Fruit fly (Drosophila melanogaster) whole organism, embryonic: ENCODE measurements around the gene ABCB7.

ENCODE experiments used
- Bgb ChIP-seq: fragments of 200-800 bp; sonication (Bioruptor generic); IDR thresholded peaks from 2 replicates; pipeline ENCODE4 v1.3.6; 2022; ENCODE audit warnings: missing biosample characterization, missing genetic modification characterization; ENCODE audit not compliant: partially characterized antibody
- Bteb2 ChIP-seq: fragments of 200-800 bp; sonication (Bioruptor generic); optimal IDR thresholded peaks from 2 replicates; lab custom pipeline; 2016; ENCODE audit warnings: missing biosample characterization, missing genetic modification characterization
- CG11398 ChIP-seq: fragments of 200-800 bp; sonication (Bioruptor generic); optimal IDR thresholded peaks from 2 replicates; lab custom pipeline; 2016; ENCODE audit warnings: missing biosample characterization, missing genetic modification characterization
- CG11696 ChIP-seq: fragments of 200-800 bp; sonication (Bioruptor generic); IDR thresholded peaks from 2 replicates; pipeline ENCODE4 v1.3.6; 2022; ENCODE audit warnings: missing biosample characterization, missing genetic modification characterization
- CG12104 ChIP-seq: fragments of 200-800 bp; sonication (Bioruptor generic); optimal IDR thresholded peaks from 3 replicates; lab custom pipeline; 2016; ENCODE audit warnings: missing biosample characterization, missing genetic modification characterization
- CG12155 ChIP-seq: fragments of 200-800 bp; sonication (Bioruptor generic); optimal IDR thresholded peaks from 3 replicates; lab custom pipeline; 2016; ENCODE audit warnings: missing biosample characterization, missing genetic modification characterization
- CG12299 ChIP-seq: fragments of 200-800 bp; sonication (Bioruptor generic); optimal IDR thresholded peaks from 2 replicates; lab custom pipeline; 2018; ENCODE audit warnings: missing biosample characterization, mild to moderate bottlenecking, missing genetic modification characterization
- CG12391 ChIP-seq: fragments of 200-800 bp; sonication (Bioruptor generic); optimal IDR thresholded peaks from 3 replicates; lab custom pipeline; 2018; ENCODE audit warnings: missing biosample characterization, mild to moderate bottlenecking, missing genetic modification characterization, moderate library complexity
- CG12744 ChIP-seq: fragments of 200-800 bp; sonication (Bioruptor generic); optimal IDR thresholded peaks from 2 replicates; lab custom pipeline; 2016; ENCODE audit warnings: missing biosample characterization, missing genetic modification characterization
- CG12942 ChIP-seq: fragments of 200-800 bp; sonication (Bioruptor generic); optimal IDR thresholded peaks from 3 replicates; lab custom pipeline; 2016; ENCODE audit warnings: missing biosample characterization, missing genetic modification characterization
- CG15073 ChIP-seq: fragments of 200-800 bp; sonication (Bioruptor generic); optimal IDR thresholded peaks from 2 replicates; lab custom pipeline; 2016; ENCODE audit warnings: missing biosample characterization, missing genetic modification characterization
- CG18011 ChIP-seq: fragments of 200-800 bp; sonication (Bioruptor generic); optimal IDR thresholded peaks from 2 replicates; lab custom pipeline; 2017; ENCODE audit warnings: missing biosample characterization, missing genetic modification characterization, mild to moderate bottlenecking, moderate library complexity, missing genotype
- CG2678 ChIP-seq: fragments of 200-800 bp; sonication (Bioruptor generic); optimal IDR thresholded peaks from 3 replicates; lab custom pipeline; 2019; ENCODE audit warnings: missing biosample characterization, mild to moderate bottlenecking, missing genetic modification characterization, moderate library complexity
- CG2712 ChIP-seq: fragments of 200-800 bp; optimal IDR thresholded peaks from 3 replicates; lab custom pipeline; 2019; ENCODE audit warnings: missing biosample characterization, mild to moderate bottlenecking, missing genetic modification characterization, moderate library complexity
- CG30403 ChIP-seq: fragments of 200-800 bp; sonication (Bioruptor generic); optimal IDR thresholded peaks from 3 replicates; lab custom pipeline; 2016; ENCODE audit warnings: missing biosample characterization, missing genetic modification characterization
- CG4854 ChIP-seq: fragments of 200-800 bp; sonication (Bioruptor generic); optimal IDR thresholded peaks from 2 replicates; lab custom pipeline; 2016; ENCODE audit warnings: missing biosample characterization, missing genetic modification characterization, inconsistent platforms
- CG6689 ChIP-seq: fragments of 200-800 bp; sonication (Bioruptor generic); IDR thresholded peaks from 2 replicates; pipeline ENCODE4 v1.3.6; 2022; ENCODE audit warnings: missing biosample characterization, missing genetic modification characterization
- CG7556 ChIP-seq: fragments of 200-800 bp; sonication (Bioruptor generic); optimal IDR thresholded peaks from 2 replicates; lab custom pipeline; 2017; ENCODE audit warnings: missing biosample characterization, mild to moderate bottlenecking, missing genetic modification characterization
- CG7963 ChIP-seq: fragments of 200-800 bp; sonication (Bioruptor generic); IDR thresholded peaks from 3 replicates; pipeline ENCODE4 v1.3.6; 2022; ENCODE audit warnings: missing biosample characterization, missing genetic modification characterization; ENCODE audit not compliant: partially characterized antibody
- CG7987 ChIP-seq: fragments of 200-800 bp; sonication (Bioruptor generic); optimal IDR thresholded peaks from 2 replicates; lab custom pipeline; 2018; ENCODE audit warnings: missing biosample characterization, mild to moderate bottlenecking, missing genetic modification characterization, moderate library complexity
- CG9817 ChIP-seq: fragments of 200-800 bp; sonication (Bioruptor generic); optimal IDR thresholded peaks from 2 replicates; lab custom pipeline; 2018; ENCODE audit warnings: missing biosample characterization, mild to moderate bottlenecking, missing genetic modification characterization, moderate library complexity
- D ChIP-seq, 2 experiments: fragments of 200-800 bp in 1 of 2; fragments of >200 bp in 1 of 2; sonication (Bioruptor generic) in 1 of 2; optimal IDR thresholded peaks; 2 replicates in 1 of 2; 3 replicates in 1 of 2; lab custom pipeline; 2017; ENCODE audit warnings: mild to moderate bottlenecking in 1 of 2, missing biosample characterization in 1 of 2, missing genetic modification characterization in 1 of 2, missing genetic modification reagents in 1 of 2
- Dbx ChIP-seq: fragments of 200-800 bp; sonication (Bioruptor generic); IDR thresholded peaks from 3 replicates; pipeline ENCODE4 v1.3.6; 2022; ENCODE audit warnings: missing biosample characterization, missing genetic modification characterization
- Deaf1 ChIP-seq: fragments of 200-800 bp; optimal IDR thresholded peaks from 3 replicates; lab custom pipeline; 2019; ENCODE audit warnings: missing biosample characterization, mild to moderate bottlenecking, missing genetic modification characterization, moderate library complexity
- Eip74EF ChIP-seq, 2 experiments: fragments of 200-800 bp in 1 of 2; fragments of >200 bp in 1 of 2; sonication (Bioruptor generic) in 1 of 2; optimal IDR thresholded peaks; 2 replicates each; lab custom pipeline; 2017 to 2019; ENCODE audit warnings: missing biosample characterization in 2 of 2, missing genetic modification characterization in 2 of 2, mild to moderate bottlenecking in 1 of 2, moderate library complexity in 1 of 2
- Ets97D ChIP-seq: fragments of 200-800 bp; sonication (Bioruptor generic); optimal IDR thresholded peaks from 3 replicates; lab custom pipeline; 2016; ENCODE audit warnings: missing biosample characterization, missing genetic modification characterization
- HHEX ChIP-seq: fragments of 200-800 bp; sonication (Bioruptor generic); optimal IDR thresholded peaks from 3 replicates; lab custom pipeline; 2017; ENCODE audit warnings: missing biosample characterization, mild to moderate bottlenecking, missing genetic modification characterization, missing genetic modification reagents
- HLHmδ ChIP-seq: fragments of 200-800 bp; sonication (Bioruptor generic); optimal IDR thresholded peaks from 2 replicates; lab custom pipeline; 2018; ENCODE audit warnings: missing biosample characterization, mild to moderate bottlenecking, missing genetic modification characterization, moderate library complexity
- Hand ChIP-seq: fragments of 200-800 bp; sonication (Bioruptor generic); optimal IDR thresholded peaks from 2 replicates; lab custom pipeline; 2017; ENCODE audit warnings: mild to moderate bottlenecking, missing biosample characterization, missing genetic modification reagents, missing genetic modification characterization
- Lpt ChIP-seq: fragments of >200 bp; optimal IDR thresholded peaks from 2 replicates; lab custom pipeline; 2018; ENCODE audit warnings: missing biosample characterization, missing genetic modification characterization
- Mes4 ChIP-seq: fragments of 200-800 bp; sonication (Bioruptor generic); optimal IDR thresholded peaks from 2 replicates; lab custom pipeline; 2016; ENCODE audit warnings: missing biosample characterization, missing genetic modification characterization
- Oli ChIP-seq: fragments of 200-800 bp; sonication (Bioruptor generic); optimal IDR thresholded peaks from 2 replicates; lab custom pipeline; 2018; ENCODE audit warnings: missing biosample characterization, mild to moderate bottlenecking, missing genetic modification characterization, moderate library complexity
- Pdp1 ChIP-seq, 2 experiments: fragments of 200-800 bp; sonication (Bioruptor generic); optimal IDR thresholded peaks; 3 replicates each; lab custom pipeline; 2016; ENCODE audit warnings: missing biosample characterization in 2 of 2, missing genetic modification characterization in 2 of 2, mild to moderate bottlenecking in 1 of 2, moderate library complexity in 1 of 2
- Spps ChIP-seq: fragments of 200-800 bp; sonication (Bioruptor generic); optimal IDR thresholded peaks from 2 replicates; lab custom pipeline; 2018; ENCODE audit warnings: missing biosample characterization, mild to moderate bottlenecking, missing genetic modification characterization
- Sry-β ChIP-seq: fragments of 200-800 bp; sonication (Bioruptor generic); optimal IDR thresholded peaks from 2 replicates; lab custom pipeline; 2018; ENCODE audit warnings: missing biosample characterization, mild to moderate bottlenecking, missing genetic modification characterization, moderate library complexity
- az2 ChIP-seq: fragments of 200-800 bp; sonication (Bioruptor generic); optimal IDR thresholded peaks from 3 replicates; lab custom pipeline; 2016; ENCODE audit warnings: missing biosample characterization, missing genetic modification characterization
- cato ChIP-seq: fragments of 200-800 bp; sonication (Bioruptor generic); optimal IDR thresholded peaks from 2 replicates; lab custom pipeline; 2016; ENCODE audit warnings: missing biosample characterization, missing genetic modification characterization, borderline replicate concordance
- crol ChIP-seq: fragments of 200-800 bp; sonication (Bioruptor generic); IDR thresholded peaks from 2 replicates; pipeline ENCODE4 v1.3.6; 2022; ENCODE audit warnings: missing biosample characterization, missing genetic modification characterization
- cwo ChIP-seq: fragments of 200-800 bp; sonication (Bioruptor generic); optimal IDR thresholded peaks from 3 replicates; lab custom pipeline; 2017; ENCODE audit warnings: missing biosample characterization, missing genetic modification characterization, mild to moderate bottlenecking, moderate library complexity, missing genetic modification reagents
- danr ChIP-seq: fragments of 200-800 bp; sonication (Bioruptor generic); IDR thresholded peaks from 2 replicates; pipeline ENCODE4 v1.3.6; 2022; ENCODE audit warnings: missing biosample characterization, missing genetic modification characterization
- eve ChIP-seq, 2 experiments: fragments of >200 bp; optimal IDR thresholded peaks; 2 replicates each; lab custom pipeline; 2017; ENCODE audit warnings: missing biosample characterization in 2 of 2, missing genetic modification characterization in 2 of 2
- fu2 ChIP-seq: fragments of 200-800 bp; sonication (Bioruptor generic); optimal IDR thresholded peaks from 2 replicates; lab custom pipeline; 2016; ENCODE audit warnings: missing biosample characterization, missing genetic modification characterization
- hbn ChIP-seq: fragments of 200-800 bp; sonication (Bioruptor generic); IDR thresholded peaks from 2 replicates; pipeline ENCODE4 v1.3.6; 2022; ENCODE audit warnings: missing biosample characterization, missing genetic modification characterization; ENCODE audit not compliant: partially characterized antibody
- her ChIP-seq: fragments of 200-800 bp; sonication (Bioruptor generic); optimal IDR thresholded peaks from 2 replicates; lab custom pipeline; 2016; ENCODE audit warnings: missing biosample characterization, missing genetic modification characterization
- hth ChIP-seq: fragments of >200 bp; optimal IDR thresholded peaks from 2 replicates; lab custom pipeline; 2017; ENCODE audit warnings: inconsistent platforms
- jing ChIP-seq: fragments of 200-800 bp; sonication (Bioruptor generic); optimal IDR thresholded peaks from 2 replicates; lab custom pipeline; 2018; ENCODE audit warnings: missing biosample characterization, mild to moderate bottlenecking, missing genetic modification characterization
- scrt ChIP-seq: fragments of 200-800 bp; sonication (Bioruptor generic); optimal IDR thresholded peaks from 2 replicates; lab custom pipeline; 2018; ENCODE audit warnings: missing biosample characterization, mild to moderate bottlenecking, missing genetic modification characterization, moderate library complexity
- vfl ChIP-seq: fragments of 200-800 bp; sonication (Bioruptor generic); optimal IDR thresholded peaks from 2 replicates; lab custom pipeline; 2016; ENCODE audit warnings: missing biosample characterization, missing genetic modification characterization
- yki ChIP-seq: fragments of >200 bp; optimal IDR thresholded peaks from 3 replicates; lab custom pipeline; 2018

The ABCB7 gene

DNA sequence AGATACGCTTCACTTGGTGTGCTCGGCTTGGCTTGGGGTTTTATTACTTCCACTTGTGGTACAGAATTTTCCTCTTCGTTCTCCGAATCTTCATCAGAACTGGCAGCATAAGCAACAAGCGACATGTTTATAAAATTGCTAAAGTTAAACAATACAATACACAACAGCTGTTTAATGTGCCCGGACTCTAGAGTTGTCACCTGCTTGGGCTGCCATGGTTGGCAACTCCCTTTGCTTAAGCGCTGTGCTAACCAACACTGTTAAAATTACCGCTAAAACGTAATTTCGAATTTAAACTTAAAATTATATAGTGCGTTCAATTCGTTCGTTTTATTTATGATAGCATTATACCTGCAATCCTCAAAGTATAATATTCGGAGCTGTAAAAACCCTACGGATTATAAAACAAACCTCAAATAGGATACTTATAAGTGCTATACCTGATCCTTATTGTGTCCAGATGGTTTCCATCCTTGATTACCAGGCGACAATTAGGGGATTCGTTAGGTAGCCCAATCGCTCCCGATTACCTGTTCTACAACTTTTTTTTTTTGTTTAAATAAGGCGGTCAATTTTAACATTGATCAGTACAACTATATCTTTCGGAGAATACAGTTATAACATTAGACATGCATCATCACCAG is 29.2 kb downstream of the ABCB7 start, which contains the start of the genes CG17249 and Bro (continued):
- TF ChIP-seq Oli (tag; lab: Kevin White, UChicago) (no peak), Hand (GFP tag; lab: Kevin White, UChicago) (no peak), D (optimal IDR thresholded peaks at IDR 0.05; lab: Kevin White, UChicago) (no peak), D (GFP tag; optimal IDR thresholded peaks at IDR 0.05; lab: Kevin White, UChicago) (no peak), CG12104 (peak; percentile 18), HLHmδ (no peak), Spps (tag; lab: Kevin White, UChicago) (no peak), danr (GFP tag; lab: Robert Waterston, UW) (no peak), CG7556 (GFP tag; lab: Kevin White, UChicago) (no peak), scrt (GFP tag; lab: Kevin White, UChicago) (peak; percentile 62), HHEX (no peak), jing (no peak), CG7963 (GFP tag; lab: Robert Waterston, UW) (no peak), Sry-β (GFP tag; lab: Kevin White, UChicago) (no peak), CG12155 (GFP tag; lab: Kevin White, UChicago) (peak; percentile 43), Deaf1 (tag; lab: Kevin White, UChicago) (no peak), Bteb2 (GFP tag; lab: Kevin White, UChicago) (peak; percentile 24), Bgb (GFP tag; lab: Robert Waterston, UW) (peak; percentile 61), Lpt (no peak), CG11398 (GFP tag; lab: Kevin White, UChicago) (no peak), cwo (GFP tag; lab: Kevin White, UChicago) (no peak), Ets97D (GFP tag; lab: Kevin White, UChicago) (peak; percentile 78), CG15073 (GFP tag; lab: Kevin White, UChicago) (no peak), CG7987 (GFP tag; lab: Kevin White, UChicago) (peak; percentile 8), CG12391 (peak; percentile 19), cato (no peak), CG11696 (GFP tag; lab: Robert Waterston, UW) (no peak), Dbx (GFP tag; lab: Robert Waterston, UW) (0 out of 3 replicates have a peak, but pooled peaks have one; percentile 39), CG12942 (GFP tag; lab: Kevin White, UChicago) (peak; percentile 9), az2 (peak; percentile 26), Pdp1 (GFP tag; optimal IDR thresholded peaks at IDR 0.05; lab: Kevin White, UChicago) (peak in 1 of 2 experiments; percentile 62), yki (lab: Kevin White, UChicago) (no peak), eve (GFP tag; optimal IDR thresholded peaks at IDR 0.05; lab: Kevin White, UChicago) (no peak), Eip74EF (GFP tag; optimal IDR thresholded peaks at IDR 0.05; lab: Kevin White, UChicago) (no peak), fu2 (peak; percentile 23), CG2712 (tag; lab: Kevin White, UChicago) (peak; percentile 24), CG30403 (GFP tag; lab: Kevin White, UChicago) (peak; percentile 22), CG6689 (no peak), Mes4 (no peak), CG12299 (tag; lab: Kevin White, UChicago) (no peak), her (GFP tag; lab: Kevin White, UChicago) (peak; percentile 50), hbn (GFP tag; lab: Robert Waterston, UW) (no peak), CG4854 (peak; percentile 94), CG18011 (GFP tag; lab: Kevin White, UChicago) (no peak), crol (no peak), CG12744 (GFP tag; lab: Kevin White, UChicago) (no peak), hth (lab: Kevin White, UChicago) (no peak), CG9817 (peak; percentile 16), vfl (peak; percentile 53), CG2678 (tag; lab: Kevin White, UChicago) (no peak)
